Fruit fly (Drosophila melanogaster) whole organism, embryonic: ENCODE measurements around the gene CG4594.

ENCODE experiments used
- CG10147 ChIP-seq: fragments of 200-800 bp; sonication (Bioruptor generic); optimal IDR thresholded peaks from 2 replicates; lab custom pipeline; 2019; ENCODE audit warnings: missing biosample characterization, mild to moderate bottlenecking, missing genetic modification characterization, moderate library complexity
- CG10321 ChIP-seq: fragments of 200-800 bp; sonication (Bioruptor generic); IDR thresholded peaks from 2 replicates; pipeline ENCODE4 v1.3.6; 2022; ENCODE audit warnings: missing biosample characterization, missing genetic modification characterization
- CG10543 ChIP-seq: fragments of 200-800 bp; sonication (Bioruptor generic); optimal IDR thresholded peaks from 3 replicates; lab custom pipeline; 2017; ENCODE audit warnings: missing biosample characterization, mild to moderate bottlenecking, missing genetic modification characterization, moderate library complexity
- CG12769 ChIP-seq: fragments of 200-800 bp; sonication (Bioruptor generic); optimal IDR thresholded peaks from 2 replicates; lab custom pipeline; 2019; ENCODE audit warnings: missing biosample characterization, mild to moderate bottlenecking, missing genetic modification characterization, moderate library complexity
- CG12942 ChIP-seq: fragments of 200-800 bp; sonication (Bioruptor generic); optimal IDR thresholded peaks from 3 replicates; lab custom pipeline; 2016; ENCODE audit warnings: missing biosample characterization, missing genetic modification characterization
- CG13424 ChIP-seq: fragments of 200-800 bp; sonication (Bioruptor generic); optimal IDR thresholded peaks from 2 replicates; lab custom pipeline; 2019; ENCODE audit warnings: missing biosample characterization, mild to moderate bottlenecking, missing genetic modification characterization, moderate library complexity
- CG15073 ChIP-seq: fragments of 200-800 bp; sonication (Bioruptor generic); optimal IDR thresholded peaks from 2 replicates; lab custom pipeline; 2016; ENCODE audit warnings: missing biosample characterization, missing genetic modification characterization
- CG1792 ChIP-seq: fragments of 200-800 bp; sonication (Bioruptor generic); optimal IDR thresholded peaks from 2 replicates; lab custom pipeline; 2016; ENCODE audit warnings: missing biosample characterization, missing genetic modification characterization
- CG18599 ChIP-seq: fragments of 200-800 bp; sonication (Bioruptor generic); optimal IDR thresholded peaks from 3 replicates; lab custom pipeline; 2017; ENCODE audit warnings: missing biosample characterization, missing genetic modification characterization, mild to moderate bottlenecking, moderate library complexity, missing genetic modification reagents
- CG18764 ChIP-seq: fragments of 200-800 bp; sonication (Bioruptor generic); optimal IDR thresholded peaks from 3 replicates; lab custom pipeline; 2016; ENCODE audit warnings: missing biosample characterization, missing genetic modification characterization
- CG2116 ChIP-seq: fragments of 200-800 bp; sonication (Bioruptor generic); optimal IDR thresholded peaks from 3 replicates; lab custom pipeline; 2018; ENCODE audit warnings: missing biosample characterization, mild to moderate bottlenecking, missing genetic modification characterization
- CG2199 ChIP-seq: fragments of 200-800 bp; sonication (Bioruptor generic); IDR thresholded peaks from 3 replicates; pipeline ENCODE4 v1.3.6; 2022; ENCODE audit warnings: missing biosample characterization, missing genetic modification characterization
- CG2678 ChIP-seq: fragments of 200-800 bp; sonication (Bioruptor generic); optimal IDR thresholded peaks from 3 replicates; lab custom pipeline; 2019; ENCODE audit warnings: missing biosample characterization, mild to moderate bottlenecking, missing genetic modification characterization, moderate library complexity
- CG30403 ChIP-seq: fragments of 200-800 bp; sonication (Bioruptor generic); optimal IDR thresholded peaks from 3 replicates; lab custom pipeline; 2016; ENCODE audit warnings: missing biosample characterization, missing genetic modification characterization
- CG3065 ChIP-seq: fragments of 200-800 bp; sonication (Bioruptor generic); optimal IDR thresholded peaks from 2 replicates; lab custom pipeline; 2016; ENCODE audit warnings: missing biosample characterization, missing genetic modification characterization
- CG32772 ChIP-seq: fragments of 200-800 bp; sonication (Bioruptor generic); IDR thresholded peaks from 2 replicates; pipeline ENCODE4 v1.3.6; 2022; ENCODE audit warnings: missing biosample characterization, missing genetic modification characterization
- CG3281 ChIP-seq: fragments of 200-800 bp; sonication (Bioruptor generic); optimal IDR thresholded peaks from 3 replicates; lab custom pipeline; 2017; ENCODE audit warnings: missing biosample characterization, mild to moderate bottlenecking, missing genetic modification characterization
- CG4820 ChIP-seq: fragments of 200-800 bp; sonication (Bioruptor generic); optimal IDR thresholded peaks from 3 replicates; lab custom pipeline; 2016; ENCODE audit warnings: missing biosample characterization, missing genetic modification characterization
- CG6683 ChIP-seq: fragments of 200-800 bp; sonication (Bioruptor generic); optimal IDR thresholded peaks from 2 replicates; lab custom pipeline; 2017; ENCODE audit warnings: missing biosample characterization, mild to moderate bottlenecking, missing genetic modification characterization, missing genetic modification reagents
- CG6791 ChIP-seq: fragments of 200-800 bp; sonication (Bioruptor generic); IDR thresholded peaks from 3 replicates; pipeline ENCODE4 v1.3.6; 2022; ENCODE audit warnings: missing biosample characterization, missing genetic modification characterization; ENCODE audit not compliant: partially characterized antibody
- CG7745 ChIP-seq: fragments of 200-800 bp; sonication (Bioruptor generic); optimal IDR thresholded peaks from 2 replicates; lab custom pipeline; 2018; ENCODE audit warnings: missing biosample characterization, mild to moderate bottlenecking, missing genetic modification characterization, moderate library complexity
- CG7963 ChIP-seq: fragments of 200-800 bp; sonication (Bioruptor generic); IDR thresholded peaks from 3 replicates; pipeline ENCODE4 v1.3.6; 2022; ENCODE audit warnings: missing biosample characterization, missing genetic modification characterization; ENCODE audit not compliant: partially characterized antibody
- CG8944 ChIP-seq: fragments of 200-800 bp; sonication (Bioruptor generic); optimal IDR thresholded peaks from 3 replicates; lab custom pipeline; 2016; ENCODE audit warnings: missing biosample characterization, missing genetic modification characterization
- CG9727 ChIP-seq: fragments of 200-800 bp; sonication (Bioruptor generic); optimal IDR thresholded peaks from 3 replicates; lab custom pipeline; 2017; ENCODE audit warnings: missing biosample characterization, mild to moderate bottlenecking, missing genetic modification characterization
- CTCF ChIP-seq: fragments of 200-800 bp; sonication (Bioruptor generic); optimal IDR thresholded peaks from 2 replicates; lab custom pipeline; 2017; ENCODE audit warnings: missing biosample characterization, mild to moderate bottlenecking, missing genetic modification characterization, moderate library complexity
- D19B ChIP-seq: fragments of 200-800 bp; sonication (Bioruptor generic); optimal IDR thresholded peaks from 2 replicates; lab custom pipeline; 2017; ENCODE audit warnings: missing biosample characterization, mild to moderate bottlenecking, missing genetic modification characterization
- Doc3 ChIP-seq: fragments of 200-800 bp; sonication (Bioruptor generic); IDR thresholded peaks from 3 replicates; pipeline ENCODE4 v1.3.6; 2022; ENCODE audit warnings: missing biosample characterization, missing genetic modification characterization; ENCODE audit not compliant: partially characterized antibody
- Ets65A ChIP-seq: fragments of 200-800 bp; sonication (Bioruptor generic); peaks from one replicate; lab custom pipeline; 2016; ENCODE audit warnings: missing biosample characterization, missing genetic modification characterization
- H2.0 ChIP-seq: fragments of 200-800 bp; sonication (Bioruptor generic); IDR thresholded peaks from 2 replicates; pipeline ENCODE4 v1.3.6; 2022; ENCODE audit warnings: missing biosample characterization, missing genetic modification characterization
- Hr51 ChIP-seq, 2 experiments: fragments of 200-800 bp; sonication (Bioruptor generic); optimal IDR thresholded peaks; 2 replicates in 1 of 2; 3 replicates in 1 of 2; lab custom pipeline; 2016 to 2018; ENCODE audit warnings: missing biosample characterization in 2 of 2, missing genetic modification characterization in 2 of 2, mild to moderate bottlenecking in 1 of 2, moderate library complexity in 1 of 2
- Hr78 ChIP-seq, 2 experiments: fragments of 200-800 bp in 1 of 2; fragments of >200 bp in 1 of 2; sonication (Bioruptor generic) in 1 of 2; optimal IDR thresholded peaks; 2 replicates each; lab custom pipeline; 2017 to 2019; ENCODE audit warnings: missing biosample characterization in 2 of 2, missing genetic modification characterization in 2 of 2, mild to moderate bottlenecking in 1 of 2, moderate library complexity in 1 of 2
- Nf-YC ChIP-seq: fragments of 200-800 bp; optimal IDR thresholded peaks from 3 replicates; lab custom pipeline; 2019; ENCODE audit warnings: missing biosample characterization, mild to moderate bottlenecking, missing genetic modification characterization, moderate library complexity
- Opbp ChIP-seq: fragments of 200-800 bp; sonication (Bioruptor generic); IDR thresholded peaks from 3 replicates; pipeline ENCODE4 v1.3.6; 2022; ENCODE audit warnings: missing biosample characterization, missing genetic modification characterization; ENCODE audit not compliant: partially characterized antibody
- Sox102F ChIP-seq: fragments of 200-800 bp; sonication (Bioruptor generic); optimal IDR thresholded peaks from 2 replicates; lab custom pipeline; 2018; ENCODE audit warnings: missing biosample characterization, mild to moderate bottlenecking, missing genetic modification characterization, moderate library complexity
- Stat92E ChIP-seq, 3 experiments: fragments of >200 bp in 2 of 3; fragments of 200-800 bp in 1 of 3; sonication (Bioruptor generic) in 1 of 3; optimal IDR thresholded peaks; 2 replicates each; lab custom pipeline; 2017 to 2019; ENCODE audit warnings: missing biosample characterization in 3 of 3, missing genetic modification characterization in 3 of 3, mild to moderate bottlenecking in 1 of 3, moderate library complexity in 1 of 3
- Trl ChIP-seq, 3 experiments: fragments of >200 bp in 2 of 3; fragments of 200-800 bp in 1 of 3; sonication (Bioruptor generic) in 1 of 3; optimal IDR thresholded peaks; 2 replicates in 1 of 3; 3 replicates in 2 of 3; lab custom pipeline; 2016 to 2017; ENCODE audit warnings: missing biosample characterization in 1 of 3, missing genetic modification characterization in 1 of 3
- Usf ChIP-seq: fragments of 200-800 bp; sonication (Bioruptor generic); optimal IDR thresholded peaks from 2 replicates; lab custom pipeline; 2017; ENCODE audit warnings: missing genotype, missing biosample characterization, missing genetic modification characterization
- chif ChIP-seq, 2 experiments: fragments of 200-800 bp; sonication (Bioruptor generic); optimal IDR thresholded peaks; 3 replicates each; lab custom pipeline; 2016; ENCODE audit warnings: missing biosample characterization in 2 of 2, missing genetic modification characterization in 2 of 2
- chinmo ChIP-seq: fragments of 200-800 bp; sonication (Bioruptor generic); IDR thresholded peaks from 4 replicates; pipeline ENCODE4 v1.3.6; 2022; ENCODE audit warnings: missing biosample characterization, missing genetic modification characterization; ENCODE audit not compliant: partially characterized antibody
- dan ChIP-seq: fragments of 200-800 bp; sonication (Bioruptor generic); IDR thresholded peaks from 2 replicates; pipeline ENCODE4 v1.3.6; 2022; ENCODE audit warnings: missing biosample characterization, missing genetic modification characterization
- dati ChIP-seq: fragments of 200-800 bp; sonication (Bioruptor generic); IDR thresholded peaks from 2 replicates; pipeline ENCODE4 v1.3.6; 2022; ENCODE audit warnings: missing biosample characterization, missing genetic modification characterization
- dpn ChIP-seq, 2 experiments: fragments of 200-800 bp; sonication (Bioruptor generic); optimal IDR thresholded peaks; 3 replicates each; lab custom pipeline; 2016; ENCODE audit warnings: missing biosample characterization in 2 of 2, missing genetic modification characterization in 2 of 2
- gem ChIP-seq: fragments of 200-800 bp; sonication (Bioruptor generic); optimal IDR thresholded peaks from 2 replicates; lab custom pipeline; 2019; ENCODE audit warnings: missing biosample characterization, mild to moderate bottlenecking, missing genetic modification characterization, moderate library complexity
- gsb ChIP-seq: fragments of 200-800 bp; sonication (Bioruptor generic); IDR thresholded peaks from 2 replicates; pipeline ENCODE4 v1.3.6; 2022; ENCODE audit warnings: missing biosample characterization, missing genetic modification characterization
- h ChIP-seq: fragments of >200 bp; optimal IDR thresholded peaks from 2 replicates; lab custom pipeline; 2017
- hbn ChIP-seq: fragments of 200-800 bp; sonication (Bioruptor generic); IDR thresholded peaks from 2 replicates; pipeline ENCODE4 v1.3.6; 2022; ENCODE audit warnings: missing biosample characterization, missing genetic modification characterization; ENCODE audit not compliant: partially characterized antibody
- luna ChIP-seq: fragments of 200-800 bp; sonication (Bioruptor generic); optimal IDR thresholded peaks from 2 replicates; lab custom pipeline; 2016; ENCODE audit warnings: missing biosample characterization, missing genetic modification characterization
- pita ChIP-seq: fragments of 200-800 bp; sonication (Bioruptor generic); optimal IDR thresholded peaks from 2 replicates; lab custom pipeline; 2017; ENCODE audit warnings: missing biosample characterization, mild to moderate bottlenecking, missing genetic modification characterization
- slp2 ChIP-seq: fragments of 200-800 bp; sonication (Bioruptor generic); optimal IDR thresholded peaks from 2 replicates; lab custom pipeline; 2016; ENCODE audit warnings: missing biosample characterization, missing genetic modification characterization
- zf30C ChIP-seq: fragments of 200-800 bp; sonication (Bioruptor generic); optimal IDR thresholded peaks from 3 replicates; lab custom pipeline; 2018; ENCODE audit warnings: missing biosample characterization, mild to moderate bottlenecking, missing genetic modification characterization

CG4594 gene

dm6 chr2L:9897296-9897695, 22.7 kb upstream of the CG4594 start, which contains the start of gene RpS2 (continued):
- TF ChIP-seq CG18764 (GFP tag; lab: Kevin White, UChicago) (no peak), dati (no peak), Hr51 (GFP tag; optimal IDR thresholded peaks at IDR 0.05; lab: Kevin White, UChicago) (peak in 1 of 2 experiments; percentile 5), luna (no peak), CG10321 (no peak; the same call in 1 of the 2 replicates), CG8944 (GFP tag; lab: Kevin White, UChicago) (no peak), Hr78 (GFP tag; optimal IDR thresholded peaks at IDR 0.05; lab: Kevin White, UChicago) (no peak), CG2116 (GFP tag; lab: Kevin White, UChicago) (peak; percentile 94), CG6791 (GFP tag; lab: Robert Waterston, UW) (peak; percentile 99), dan (no peak), Nf-YC (tag; lab: Kevin White, UChicago) (peak; percentile 22), CG9727 (GFP tag; lab: Kevin White, UChicago) (peak; percentile 26), slp2 (GFP tag; lab: Kevin White, UChicago) (no peak), CG3065 (no peak), hbn (peak; percentile 99), CG2199 (GFP tag; lab: Robert Waterston, UW) (no peak), Ets65A (GFP tag; lab: Kevin White, UChicago) (no peak), Opbp (peak; percentile 100), Trl (optimal IDR thresholded peaks at IDR 0.05; lab: Kevin White, UChicago) (no peak), Trl (GFP tag; optimal IDR thresholded peaks at IDR 0.05; lab: Kevin White, UChicago) (peak; percentile 11), D19B (GFP tag; lab: Kevin White, UChicago) (no peak), dpn (GFP tag; optimal IDR thresholded peaks at IDR 0.05; lab: Kevin White, UChicago) (peak; percentile 24 to 26), CG4820 (GFP tag; lab: Kevin White, UChicago) (no peak), CTCF (GFP tag; lab: Kevin White, UChicago) (peak; percentile 30), CG12942 (GFP tag; lab: Kevin White, UChicago) (no peak), chinmo (GFP tag; lab: Robert Waterston, UW) (peak; percentile 98), CG32772 (GFP tag; lab: Robert Waterston, UW) (no peak), CG15073 (no peak), CG30403 (peak; percentile 38), gsb (GFP tag; lab: Robert Waterston, UW) (no peak), Sox102F (GFP tag; lab: Kevin White, UChicago) (no peak), pita (GFP tag; lab: Kevin White, UChicago) (no peak), zf30C (GFP tag; lab: Kevin White, UChicago) (no peak), CG2678 (peak; percentile 42), Doc3 (GFP tag; lab: Robert Waterston, UW) (peak; percentile 99), h (lab: Kevin White, UChicago) (no peak), CG12769 (tag; lab: Kevin White, UChicago) (peak; percentile 65), CG7963 (GFP tag; lab: Robert Waterston, UW) (peak; percentile 99), H2.0 (GFP tag; lab: Robert Waterston, UW) (peak; percentile 32; the same call in 1 of the 2 replicates), CG1792 (no peak), Stat92E (GFP tag; optimal IDR thresholded peaks at IDR 0.05; lab: Kevin White, UChicago) (peak in 1 of 3 experiments; percentile 22), gem (tag; lab: Kevin White, UChicago) (peak; percentile 30), CG10147 (GFP tag; lab: Kevin White, UChicago) (peak; percentile 5), CG7745 (tag; lab: Kevin White, UChicago) (no peak), CG3281 (GFP tag; lab: Kevin White, UChicago) (peak; percentile 37), CG13424 (tag; lab: Kevin White, UChicago) (peak; percentile 15), chif (GFP tag; optimal IDR thresholded peaks at IDR 0.05; lab: Kevin White, UChicago) (peak in 1 of 2 experiments; percentile 24), CG6683 (GFP tag; lab: Kevin White, UChicago) (no peak), CG10543 (GFP tag; lab: Kevin White, UChicago) (peak; percentile 47), CG18599 (GFP tag; lab: Kevin White, UChicago) (no peak), Usf (GFP tag; lab: Kevin White, UChicago) (no peak)
